Worm (Caenorhabditis elegans) whole organism, L4 larva: ENCODE data around the gene C04H4.1.

Source experiments
- dmd-6 ChIP-seq: fragments of 200-800 bp; sonication (Bioruptor generic); IDR thresholded peaks from 2 replicates; pipeline ENCODE4 v1.3.6; 2022; ENCODE audit warnings: missing genetic modification reagents, missing genetic modification characterization, missing compliant biosample characterization
- fkh-10 ChIP-seq: fragments of 150-350 bp; optimal IDR thresholded peaks from 2 replicates; lab custom pipeline; 2014; ENCODE audit warnings: missing biosample characterization, missing genetic modification reagents, missing genetic modification characterization
- fos-1 ChIP-seq: fragments of 150-350 bp; optimal IDR thresholded peaks from 2 replicates; lab custom pipeline; 2014; ENCODE audit warnings: missing biosample characterization, missing genetic modification characterization
- lin-13 ChIP-seq: fragments of 150-350 bp; optimal IDR thresholded peaks from 2 replicates; lab custom pipeline; 2014; ENCODE audit warnings: missing biosample characterization, missing genetic modification reagents, missing genetic modification characterization
- lsy-2 ChIP-seq, 2 experiments: fragments of 150-350 bp in 1 of 2; sonication (generic microtip) in 1 of 2; optimal IDR thresholded peaks; 2 replicates each; lab custom pipeline; 2014 to 2017; ENCODE audit warnings: missing biosample characterization in 2 of 2, missing genetic modification characterization in 2 of 2

ce11 chrII:7911015-7911414, 47.6 kb upstream of the C04H4.1 start, which contains the start of gene ZK675.4:
- TF ChIP-seq lsy-2 (tag; optimal IDR thresholded peaks at IDR 0.05; lab: Kevin White, UChicago) (no peak), dmd-6 (GFP tag; lab: Robert Waterston, UW) (no peak), fkh-10 (no peak), lin-13 (GFP tag; lab: Kevin White, UChicago) (no peak), fos-1 (tag; lab: Kevin White, UChicago) (no peak)
